Fruit fly (Drosophila melanogaster) whole organism, embryonic: ENCODE measurements around the gene toe.
A peak's percentile ranks its signal among the peaks of the same experiment; 100 is the strongest.

Source experiments
- CG10147 ChIP-seq: fragments of 200-800 bp; sonication (Bioruptor generic); optimal IDR thresholded peaks from 2 replicates; lab custom pipeline; 2019; ENCODE audit warnings: missing biosample characterization, mild to moderate bottlenecking, missing genetic modification characterization, moderate library complexity
- CG10462 ChIP-seq: fragments of 200-800 bp; sonication (Bioruptor generic); optimal IDR thresholded peaks from 2 replicates; lab custom pipeline; 2016; ENCODE audit warnings: missing biosample characterization, missing genetic modification characterization
- CG11560 ChIP-seq: fragments of 200-800 bp; sonication (Bioruptor generic); IDR thresholded peaks from 3 replicates; pipeline ENCODE4 v1.3.6; 2022; ENCODE audit warnings: missing biosample characterization, missing genetic modification characterization
- CG12769 ChIP-seq: fragments of 200-800 bp; sonication (Bioruptor generic); optimal IDR thresholded peaks from 2 replicates; lab custom pipeline; 2019; ENCODE audit warnings: missing biosample characterization, mild to moderate bottlenecking, missing genetic modification characterization, moderate library complexity
- CG13424 ChIP-seq: fragments of 200-800 bp; sonication (Bioruptor generic); optimal IDR thresholded peaks from 2 replicates; lab custom pipeline; 2019; ENCODE audit warnings: missing biosample characterization, mild to moderate bottlenecking, missing genetic modification characterization, moderate library complexity
- CG14050 ChIP-seq: fragments of 200-800 bp; sonication (Bioruptor generic); IDR thresholded peaks from 3 replicates; pipeline ENCODE4 v1.3.6; 2022; ENCODE audit warnings: missing biosample characterization, missing genetic modification characterization
- CG14710 ChIP-seq: fragments of 200-800 bp; sonication (Bioruptor generic); optimal IDR thresholded peaks from 3 replicates; lab custom pipeline; 2019; ENCODE audit warnings: missing biosample characterization, mild to moderate bottlenecking, missing genetic modification characterization, moderate library complexity
- CG14860 ChIP-seq: fragments of 200-800 bp; sonication (Bioruptor generic); IDR thresholded peaks from 3 replicates; pipeline ENCODE4 v1.3.6; 2022; ENCODE audit warnings: missing biosample characterization, missing genetic modification characterization; ENCODE audit not compliant: partially characterized antibody
- CG15696 ChIP-seq: fragments of 200-800 bp; sonication (Bioruptor generic); optimal IDR thresholded peaks from 2 replicates; lab custom pipeline; 2019; ENCODE audit warnings: missing biosample characterization, mild to moderate bottlenecking, missing genetic modification characterization, moderate library complexity
- CG16779 ChIP-seq: fragments of 200-800 bp; sonication (Bioruptor generic); IDR thresholded peaks from 2 replicates; pipeline ENCODE4 v1.3.6; 2022; ENCODE audit warnings: missing biosample characterization, missing genetic modification characterization
- CG16813 ChIP-seq: fragments of 200-800 bp; sonication (Bioruptor generic); IDR thresholded peaks from 3 replicates; pipeline ENCODE4 v1.3.6; 2022; ENCODE audit warnings: missing biosample characterization, missing genetic modification characterization; ENCODE audit not compliant: partially characterized antibody
- CG17328 ChIP-seq: fragments of 200-800 bp; sonication (Bioruptor generic); IDR thresholded peaks from 2 replicates; pipeline ENCODE4 v1.3.6; 2022; ENCODE audit warnings: missing biosample characterization, missing genetic modification characterization
- CG2120 ChIP-seq: fragments of 200-800 bp; sonication (Bioruptor generic); optimal IDR thresholded peaks from 3 replicates; lab custom pipeline; 2016; ENCODE audit warnings: missing biosample characterization, missing genetic modification characterization
- CG31224 ChIP-seq: fragments of 200-800 bp; sonication (Bioruptor generic); IDR thresholded peaks from 2 replicates; pipeline ENCODE4 v1.3.6; 2022; ENCODE audit warnings: missing biosample characterization, missing genetic modification characterization
- CG32532 ChIP-seq: fragments of 200-800 bp; sonication (Bioruptor generic); IDR thresholded peaks from 2 replicates; pipeline ENCODE4 v1.3.6; 2022; ENCODE audit warnings: missing biosample characterization, missing genetic modification characterization
- CG42726 ChIP-seq: fragments of 200-800 bp; sonication (Bioruptor generic); IDR thresholded peaks from 2 replicates; pipeline ENCODE4 v1.3.6; 2022; ENCODE audit warnings: missing biosample characterization, missing genetic modification characterization; ENCODE audit not compliant: partially characterized antibody
- CG43689 ChIP-seq: fragments of 200-800 bp; sonication (Bioruptor generic); IDR thresholded peaks from 2 replicates; pipeline ENCODE4 v1.3.6; 2022; ENCODE audit warnings: missing biosample characterization, missing genetic modification characterization
- CG6854 ChIP-seq: fragments of 200-800 bp; sonication (Bioruptor generic); optimal IDR thresholded peaks from 3 replicates; lab custom pipeline; 2017; ENCODE audit warnings: missing biosample characterization, mild to moderate bottlenecking, missing genetic modification characterization
- CG7271 ChIP-seq: fragments of 200-800 bp; sonication (Bioruptor generic); optimal IDR thresholded peaks from 2 replicates; lab custom pipeline; 2018; ENCODE audit warnings: missing biosample characterization, mild to moderate bottlenecking, missing genetic modification characterization, moderate library complexity
- CG8281 ChIP-seq: fragments of 200-800 bp; sonication (Bioruptor generic); optimal IDR thresholded peaks from 2 replicates; lab custom pipeline; 2018; ENCODE audit warnings: missing biosample characterization, mild to moderate bottlenecking, missing genetic modification characterization, moderate library complexity
- CG8765 ChIP-seq: fragments of 200-800 bp; sonication (Bioruptor generic); IDR thresholded peaks from 2 replicates; pipeline ENCODE4 v1.3.6; 2022; ENCODE audit warnings: missing biosample characterization, missing genetic modification characterization
- CG9609 ChIP-seq: fragments of 200-800 bp; sonication (Bioruptor generic); optimal IDR thresholded peaks from 3 replicates; lab custom pipeline; 2016; ENCODE audit warnings: missing biosample characterization, missing genetic modification characterization
- Dfd ChIP-seq, 2 experiments: fragments of >200 bp; optimal IDR thresholded peaks; 2 replicates each; lab custom pipeline; 2017; ENCODE audit warnings: missing biosample characterization in 2 of 2, missing genetic modification characterization in 2 of 2
- Dll ChIP-seq: fragments of 200-800 bp; sonication (Bioruptor generic); IDR thresholded peaks from 4 replicates; pipeline ENCODE4 v1.3.6; 2022; ENCODE audit warnings: missing biosample characterization, missing genetic modification characterization; ENCODE audit not compliant: partially characterized antibody
- Fer1 ChIP-seq: fragments of 200-800 bp; sonication (Bioruptor generic); optimal IDR thresholded peaks from 2 replicates; lab custom pipeline; 2017; ENCODE audit warnings: missing biosample characterization, mild to moderate bottlenecking, missing genetic modification characterization
- GATAe ChIP-seq: fragments of 200-800 bp; sonication (Bioruptor generic); conservative IDR thresholded peaks from 2 replicates; pipeline ENCODE4 v1.3.6; 2022; ENCODE audit warnings: missing biosample characterization, missing genetic modification characterization
- Sin3A ChIP-seq: fragments of >200 bp; optimal IDR thresholded peaks from 2 replicates; lab custom pipeline; 2018
- aop ChIP-seq: fragments of 200-800 bp; sonication (Bioruptor generic); IDR thresholded peaks from 2 replicates; pipeline ENCODE4 v1.3.6; 2022; ENCODE audit warnings: missing biosample characterization, missing genetic modification characterization
- ase ChIP-seq: fragments of 200-800 bp; sonication (Bioruptor generic); IDR thresholded peaks from 3 replicates; pipeline ENCODE4 v1.3.6; 2022; ENCODE audit warnings: missing biosample characterization, missing genetic modification characterization
- br ChIP-seq: fragments of >200 bp; optimal IDR thresholded peaks from 2 replicates; lab custom pipeline; 2017
- crc ChIP-seq: fragments of 200-800 bp; sonication (Bioruptor generic); optimal IDR thresholded peaks from 2 replicates; lab custom pipeline; 2016; ENCODE audit warnings: missing biosample characterization, missing genetic modification characterization
- dati ChIP-seq: fragments of 200-800 bp; sonication (Bioruptor generic); IDR thresholded peaks from 2 replicates; pipeline ENCODE4 v1.3.6; 2022; ENCODE audit warnings: missing biosample characterization, missing genetic modification characterization
- dpn ChIP-seq, 2 experiments: fragments of 200-800 bp; sonication (Bioruptor generic); optimal IDR thresholded peaks; 3 replicates each; lab custom pipeline; 2016; ENCODE audit warnings: missing biosample characterization in 2 of 2, missing genetic modification characterization in 2 of 2
- esg ChIP-seq: fragments of 200-800 bp; sonication (Bioruptor generic); conservative IDR thresholded peaks from 2 replicates; pipeline ENCODE4 v1.3.6; 2022; ENCODE audit warnings: missing biosample characterization, missing genetic modification characterization
- eyg ChIP-seq: fragments of 200-800 bp; sonication (Bioruptor generic); optimal IDR thresholded peaks from 3 replicates; lab custom pipeline; 2016; ENCODE audit warnings: missing biosample characterization, missing genetic modification characterization
- fd64A ChIP-seq: fragments of 200-800 bp; sonication (Bioruptor generic); optimal IDR thresholded peaks from 3 replicates; lab custom pipeline; 2018; ENCODE audit warnings: missing biosample characterization, mild to moderate bottlenecking, missing genetic modification characterization
- fd96Cb ChIP-seq: fragments of 200-800 bp; sonication (Bioruptor generic); optimal IDR thresholded peaks from 2 replicates; lab custom pipeline; 2018; ENCODE audit warnings: missing biosample characterization, mild to moderate bottlenecking, missing genetic modification characterization, moderate library complexity
- gsb-n ChIP-seq: fragments of 200-800 bp; sonication (Bioruptor generic); optimal IDR thresholded peaks from 3 replicates; lab custom pipeline; 2018; ENCODE audit warnings: missing biosample characterization, mild to moderate bottlenecking, missing genetic modification characterization
- hb ChIP-seq: fragments of 200-800 bp; sonication (Bioruptor generic); IDR thresholded peaks from 3 replicates; pipeline ENCODE4 v1.3.6; 2022; ENCODE audit warnings: missing biosample characterization, missing genetic modification characterization; ENCODE audit not compliant: partially characterized antibody
- lov ChIP-seq, 2 experiments: fragments of 200-800 bp in 1 of 2; fragments of >200 bp in 1 of 2; sonication (Bioruptor generic) in 1 of 2; IDR thresholded peaks in 1 of 2; optimal IDR thresholded peaks in 1 of 2; 2 replicates in 1 of 2; 3 replicates in 1 of 2; pipeline versions ENCODE4 v1.3.6 to Lab custom; 2017 to 2022; ENCODE audit warnings: missing biosample characterization in 1 of 2, missing genetic modification characterization in 1 of 2
- mam ChIP-seq: fragments of 200-800 bp; sonication (Bioruptor generic); optimal IDR thresholded peaks from 3 replicates; lab custom pipeline; 2016; ENCODE audit warnings: missing biosample characterization, missing genetic modification characterization
- mirr ChIP-seq: fragments of 200-800 bp; sonication (Bioruptor generic); optimal IDR thresholded peaks from 3 replicates; lab custom pipeline; 2018; ENCODE audit warnings: missing biosample characterization, mild to moderate bottlenecking, missing genetic modification characterization
- org-1 ChIP-seq: fragments of 200-800 bp; sonication (Bioruptor generic); optimal IDR thresholded peaks from 2 replicates; lab custom pipeline; 2017; ENCODE audit warnings: missing biosample characterization, missing genetic modification characterization
- pfk ChIP-seq: fragments of 200-800 bp; sonication (Bioruptor generic); optimal IDR thresholded peaks from 2 replicates; lab custom pipeline; 2018; ENCODE audit warnings: missing biosample characterization, mild to moderate bottlenecking, missing genetic modification characterization, moderate library complexity
- sd ChIP-seq: fragments of 200-800 bp; sonication (Bioruptor generic); optimal IDR thresholded peaks from 3 replicates; lab custom pipeline; 2018; ENCODE audit warnings: missing biosample characterization, mild to moderate bottlenecking, missing genetic modification characterization, moderate library complexity
- sisA ChIP-seq: fragments of 200-800 bp; sonication (Bioruptor generic); IDR thresholded peaks from 2 replicates; pipeline ENCODE4 v1.3.6; 2022; ENCODE audit warnings: missing biosample characterization, missing genetic modification characterization
- sob ChIP-seq: fragments of 200-800 bp; sonication (Bioruptor generic); IDR thresholded peaks from 2 replicates; pipeline ENCODE4 v1.3.6; 2022; ENCODE audit warnings: missing biosample characterization, missing genetic modification characterization
- sr ChIP-seq: fragments of 200-800 bp; sonication (Bioruptor generic); IDR thresholded peaks from 3 replicates; pipeline ENCODE4 v1.3.6; 2022; ENCODE audit warnings: missing biosample characterization, missing genetic modification characterization
- tap ChIP-seq: fragments of 200-800 bp; optimal IDR thresholded peaks from 3 replicates; lab custom pipeline; 2019; ENCODE audit warnings: missing biosample characterization, mild to moderate bottlenecking, missing genetic modification characterization, moderate library complexity
- zen ChIP-seq: fragments of 200-800 bp; sonication (Bioruptor generic); optimal IDR thresholded peaks from 3 replicates; lab custom pipeline; 2018; ENCODE audit warnings: missing biosample characterization, mild to moderate bottlenecking, missing genetic modification characterization, moderate library complexity
- zfh1 ChIP-seq: fragments of 200-800 bp; sonication (Bioruptor generic); IDR thresholded peaks from 3 replicates; pipeline ENCODE4 v1.3.6; 2022; ENCODE audit warnings: missing biosample characterization, missing genetic modification characterization

toe gene

dm6 chr3L:12482246-12482645, 49.8 kb upstream of the toe start, which contains the start of gene CG33725 (continued):
- TF ChIP-seq fd96Cb (tag; lab: Kevin White, UChicago) (no peak), eyg (GFP tag; lab: Kevin White, UChicago) (peak; percentile 31), sob (GFP tag; lab: Robert Waterston, UW) (0 out of 2 replicates have a peak, but pooled peaks have one; percentile 45), tap (tag; lab: Kevin White, UChicago) (no peak), CG8765 (GFP tag; lab: Robert Waterston, UW) (0 out of 2 replicates have a peak, but pooled peaks have one; percentile 26), CG6854 (GFP tag; lab: Kevin White, UChicago) (no peak), CG12769 (peak; percentile 34), CG10147 (GFP tag; lab: Kevin White, UChicago) (no peak), CG16813 (GFP tag; lab: Robert Waterston, UW) (no peak), dati (GFP tag; lab: Robert Waterston, UW) (no peak), sr (GFP tag; lab: Robert Waterston, UW) (no peak), CG16779 (GFP tag; lab: Robert Waterston, UW) (no peak), sd (no peak), CG17328 (GFP tag; lab: Robert Waterston, UW) (peak; percentile 33; the same call in 1 of the 2 replicates), br (no peak), CG13424 (tag; lab: Kevin White, UChicago) (no peak), CG14050 (0 out of 3 replicates have a peak, but pooled peaks have one; percentile 32), CG11560 (no peak), CG7271 (no peak), ase (GFP tag; lab: Robert Waterston, UW) (no peak), zfh1 (GFP tag; lab: Robert Waterston, UW) (peak; percentile 70), CG15696 (tag; lab: Kevin White, UChicago) (peak; percentile 14), org-1 (GFP tag; lab: Kevin White, UChicago) (no peak), zen (tag; lab: Kevin White, UChicago) (no peak), sisA (no peak), CG9609 (GFP tag; lab: Kevin White, UChicago) (no peak), CG8281 (tag; lab: Kevin White, UChicago) (no peak), CG10462 (GFP tag; lab: Kevin White, UChicago) (no peak), CG31224 (GFP tag; lab: Robert Waterston, UW) (no peak), CG32532 (GFP tag; lab: Robert Waterston, UW) (no peak), lov (optimal IDR thresholded peaks at IDR 0.05; lab: Kevin White, UChicago) (no peak), lov (GFP tag; IDR thresholded peaks at IDR 0.05; lab: Robert Waterston, UW) (no peak), mirr (GFP tag; lab: Kevin White, UChicago) (no peak), esg (GFP tag; lab: Robert Waterston, UW) (no peak), pfk (GFP tag; lab: Kevin White, UChicago) (peak; percentile 71), gsb-n (peak; percentile 1), Sin3A (lab: Kevin White, UChicago) (no peak), aop (GFP tag; lab: Robert Waterston, UW) (no peak), CG14710 (tag; lab: Kevin White, UChicago) (no peak), hb (GFP tag; lab: Robert Waterston, UW) (no peak), Dll (GFP tag; lab: Robert Waterston, UW) (no peak), crc (GFP tag; lab: Kevin White, UChicago) (no peak), Dfd (GFP tag; optimal IDR thresholded peaks at IDR 0.05; lab: Kevin White, UChicago) (no peak), GATAe (GFP tag; lab: Robert Waterston, UW) (no peak), fd64A (GFP tag; lab: Kevin White, UChicago) (peak; percentile 2), Fer1 (GFP tag; lab: Kevin White, UChicago) (no peak), CG2120 (GFP tag; lab: Kevin White, UChicago) (no peak), dpn (GFP tag; optimal IDR thresholded peaks at IDR 0.05; lab: Kevin White, UChicago) (no peak), CG42726 (GFP tag; lab: Robert Waterston, UW) (no peak), mam (GFP tag; lab: Kevin White, UChicago) (no peak), CG14860 (GFP tag; lab: Robert Waterston, UW) (no peak), CG43689 (GFP tag; lab: Robert Waterston, UW) (0 out of 2 replicates have a peak, but pooled peaks have one; percentile 17)
